Fruit fly (Drosophila melanogaster): ENCODE results near the gene ATPsyngamma.

DNA sequence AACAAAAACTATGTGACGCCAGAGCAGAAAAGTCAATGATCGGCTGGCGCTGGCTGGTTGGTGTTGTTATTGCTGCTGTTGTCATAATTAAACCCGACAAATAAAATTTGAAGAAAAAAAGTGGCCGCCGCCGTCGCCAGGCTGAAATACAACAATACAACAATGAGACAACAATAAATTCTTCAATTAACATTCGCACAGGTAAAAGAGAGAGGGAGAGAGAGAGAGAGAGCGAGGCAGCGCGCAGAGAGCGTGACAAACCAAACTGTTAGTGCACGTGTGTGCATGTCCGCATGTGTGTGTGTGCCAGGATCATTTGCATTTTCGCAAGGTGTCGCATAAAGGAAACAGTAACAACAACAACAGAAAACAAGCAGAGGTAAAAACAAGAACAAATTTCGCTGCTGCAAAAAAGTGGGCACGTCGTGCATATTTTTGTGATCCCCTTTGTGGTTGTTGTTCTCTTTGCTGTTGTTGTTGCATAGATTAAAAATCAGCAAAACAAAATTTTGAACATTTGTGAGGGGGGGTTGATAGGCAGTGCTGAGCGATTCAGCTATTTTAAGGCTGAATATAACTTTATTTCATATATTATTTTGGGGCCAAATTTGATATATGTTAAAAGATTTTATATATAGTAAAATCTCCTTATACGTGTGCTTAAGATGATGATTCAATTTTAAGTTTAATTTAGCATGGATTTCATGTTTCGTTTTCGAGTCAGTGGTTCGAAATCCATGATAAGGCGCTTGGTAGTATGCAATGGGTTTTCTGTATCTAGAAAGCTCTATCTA is 15.5 kb upstream of the ATPsyngamma start:
- TF ChIP-seq CTCF (optimal IDR thresholded peaks at IDR 0.05) (no peak), CG8478 (optimal IDR thresholded peaks at IDR 0.05) (no peak)

Measured in S2 (cell line).